Fruit fly (Drosophila melanogaster): Measurements from ENCODE around the gene CG2120.

Gene CG2120

dm6 chrX:8142067-8142462 is 6.4 kb downstream of the CG2120 start, which contains the start of gene Smox:
TSS of gene Smox (minus strand) at chrX:8142279.
- TF ChIP-seq CG12768 (GFP tag; optimal IDR thresholded peaks at IDR 0.05) (no peak), CG33017 (tag; optimal IDR thresholded peaks at IDR 0.05) (peak; percentile 18), CG14711 (tag; optimal IDR thresholded peaks at IDR 0.05) (peak; percentile 22)

- TF ChIP-seq Crg-1 (GFP tag; optimal IDR thresholded peaks at IDR 0.05) (peak; percentile 85), cic (GFP tag; optimal IDR thresholded peaks at IDR 0.05) (peak; percentile 42), ovo (GFP tag; optimal IDR thresholded peaks at IDR 0.05) (peak; percentile 67), CG1620 (GFP tag; optimal IDR thresholded peaks at IDR 0.05) (peak; percentile 93), CG12768 (GFP tag; optimal IDR thresholded peaks at IDR 0.05) (peak; percentile 83), CG5204 (GFP tag; optimal IDR thresholded peaks at IDR 0.05) (peak; percentile 82), bab1 (GFP tag; optimal IDR thresholded peaks at IDR 0.05) (peak; percentile 99), pad (GFP tag; optimal IDR thresholded peaks at IDR 0.05) (peak; percentile 80), tj (GFP tag; optimal IDR thresholded peaks at IDR 0.05) (peak; percentile 81), CG14711 (tag; optimal IDR thresholded peaks at IDR 0.05) (peak; percentile 100), toe (GFP tag; optimal IDR thresholded peaks at IDR 0.05) (peak; percentile 87), Mnt (GFP tag; optimal IDR thresholded peaks at IDR 0.05) (peak; percentile 90), CG7101 (tag; optimal IDR thresholded peaks at IDR 0.05) (peak; percentile 95), CG33017 (tag; optimal IDR thresholded peaks at IDR 0.05) (peak; percentile 83), CG7045 (GFP tag; optimal IDR thresholded peaks at IDR 0.05) (peak; percentile 78), cnc (optimal IDR thresholded peaks at IDR 0.05) (no peak), Clk (GFP tag; optimal IDR thresholded peaks at IDR 0.05) (peak; percentile 30), CG11617 (GFP tag; optimal IDR thresholded peaks at IDR 0.05) (peak; percentile 94), Hr96 (GFP tag; optimal IDR thresholded peaks at IDR 0.05) (no peak), kay (GFP tag; ENCODE audit: borderline replicate concordance) (no peak)
Measured at dm6 chrX:8143537-8143936, 7.9 kb downstream of the CG2120 start, which contains the start of gene CG17982. TSS of gene CG17982 (minus strand) at chrX:8143835.

dm6 chrX:8145501-8146157 is 10.0 kb downstream of the CG2120 start, which contains the start of the genes alpha-PheRS and CG2129:
TSS of gene alpha-PheRS (minus strand) at chrX:8145602.
TSS of gene CG2129 (plus strand) at chrX:8145839.
- TF ChIP-seq Hr96 (GFP tag; optimal IDR thresholded peaks at IDR 0.05): no peak
- peak; percentile 13 for TF ChIP-seq pad (GFP tag; optimal IDR thresholded peaks at IDR 0.05)
- TF ChIP-seq toe (GFP tag; optimal IDR thresholded peaks at IDR 0.05): no peak
- no peak for TF ChIP-seq CG7045 (GFP tag; optimal IDR thresholded peaks at IDR 0.05)
- TF ChIP-seq CG14711 (tag; optimal IDR thresholded peaks at IDR 0.05): peak; percentile 66
- TF ChIP-seq CG11617 (GFP tag; optimal IDR thresholded peaks at IDR 0.05): peak; percentile 57
- no peak for TF ChIP-seq kay (GFP tag; ENCODE audit: borderline replicate concordance)
- TF ChIP-seq bab1 (GFP tag; optimal IDR thresholded peaks at IDR 0.05): peak; percentile 77
- TF ChIP-seq Crg-1 (GFP tag; optimal IDR thresholded peaks at IDR 0.05): peak; percentile 22
- no peak for TF ChIP-seq CG5204 (GFP tag; optimal IDR thresholded peaks at IDR 0.05)
- TF ChIP-seq CG7101 (tag; optimal IDR thresholded peaks at IDR 0.05): peak; percentile 61
- peak; percentile 43 for TF ChIP-seq tj (GFP tag; optimal IDR thresholded peaks at IDR 0.05)
- peak; percentile 73 for TF ChIP-seq Mnt (GFP tag; optimal IDR thresholded peaks at IDR 0.05)
- no peak for TF ChIP-seq ovo (GFP tag; optimal IDR thresholded peaks at IDR 0.05)
- TF ChIP-seq CG1620 (GFP tag; optimal IDR thresholded peaks at IDR 0.05): peak; percentile 44

DNA sequence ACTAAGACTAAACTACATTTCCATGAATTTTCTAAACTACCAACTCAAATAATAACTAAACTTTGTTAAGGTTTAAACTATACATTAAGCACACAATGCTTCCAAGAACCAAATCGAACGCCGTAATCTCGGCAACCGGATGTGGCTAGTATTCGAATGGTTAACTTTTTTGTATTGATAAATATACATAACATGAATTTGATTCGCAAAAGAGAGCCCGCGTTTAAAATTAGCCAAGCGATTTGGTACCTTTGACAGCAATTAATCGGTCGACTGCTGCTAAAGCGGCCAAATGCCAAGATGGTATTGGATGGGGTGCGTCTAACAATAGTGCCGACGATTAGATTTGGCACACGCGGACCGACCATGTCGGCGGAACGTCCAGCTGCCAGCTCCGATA is 12.0 kb downstream of the CG2120 start, which contains the start of gene CG15336:
Gene CG15336 (plus strand): TSS at position 301 of the 400 bp plus-strand sequence.
- no peak for TF ChIP-seq tj (GFP tag; optimal IDR thresholded peaks at IDR 0.05)

dm6 chrX:8148556-8148955 is 12.9 kb downstream of the CG2120 start, which contains the start of gene CG10959:
TSS of gene CG10959 (plus strand) at chrX:8148783.
- no peak for TF ChIP-seq Mnt (GFP tag; optimal IDR thresholded peaks at IDR 0.05)
- no peak for TF ChIP-seq Hr96 (GFP tag; optimal IDR thresholded peaks at IDR 0.05)
- TF ChIP-seq CG5204 (GFP tag; optimal IDR thresholded peaks at IDR 0.05): no peak

DNA sequence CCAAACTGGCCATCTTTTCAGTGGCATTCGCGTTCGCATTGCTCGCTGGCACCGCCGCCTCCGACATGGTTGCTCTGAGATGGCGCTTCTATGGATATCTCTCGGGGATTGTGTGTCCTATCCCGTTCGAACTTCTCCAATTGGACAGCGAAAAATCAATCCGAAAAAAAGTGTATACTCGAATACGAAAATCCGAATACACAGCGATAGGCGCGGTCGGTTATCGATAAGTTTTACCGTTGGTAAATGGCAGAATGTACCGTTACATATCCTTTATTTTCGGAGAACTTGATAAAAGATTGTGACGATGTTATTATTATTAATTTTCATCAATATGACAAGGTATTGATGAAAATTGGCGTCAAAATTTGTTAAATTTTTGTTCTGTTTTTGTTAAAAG is 16.5 kb downstream of the CG2120 start, which contains the start of gene Gbeta5:
Gene Gbeta5 (minus strand): TSS at position 199 of the 400 bp plus-strand sequence.
- peak; percentile 64 for TF ChIP-seq ovo (GFP tag; optimal IDR thresholded peaks at IDR 0.05)
- TF ChIP-seq Crg-1 (GFP tag; optimal IDR thresholded peaks at IDR 0.05): no peak

DNA sequence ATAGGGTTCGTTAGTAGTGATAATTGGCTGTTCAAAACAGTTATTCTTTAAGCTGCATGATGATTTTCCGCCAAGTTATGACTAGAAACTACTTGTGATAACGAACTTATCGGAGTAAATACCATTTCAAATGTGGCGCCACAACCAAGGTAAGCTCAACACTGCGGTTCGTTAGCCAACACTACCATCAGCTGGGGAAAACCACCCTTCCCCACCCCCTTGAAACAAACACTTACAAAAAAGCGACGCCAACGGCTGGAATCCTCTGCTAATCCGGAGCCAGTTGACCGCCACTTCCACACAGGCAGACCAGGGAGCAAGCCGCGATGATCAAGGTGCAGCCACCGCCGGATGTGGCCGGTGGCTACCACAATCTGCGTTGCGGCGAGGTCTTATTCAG is 17.1 kb downstream of the CG2120 start, which contains the start of gene CG18262:
Gene CG18262 (plus strand): TSS at position 231 of the 400 bp plus-strand sequence.
- no peak for TF ChIP-seq Clk (GFP tag; optimal IDR thresholded peaks at IDR 0.05)
- TF ChIP-seq CG12768 (GFP tag; optimal IDR thresholded peaks at IDR 0.05): peak; percentile 11
- peak; percentile 54 for TF ChIP-seq CG1620 (GFP tag; optimal IDR thresholded peaks at IDR 0.05)
- no peak for TF ChIP-seq CG5204 (GFP tag; optimal IDR thresholded peaks at IDR 0.05)
- peak; percentile 56 for TF ChIP-seq pad (GFP tag; optimal IDR thresholded peaks at IDR 0.05)
- peak; percentile 48 for TF ChIP-seq Crg-1 (GFP tag; optimal IDR thresholded peaks at IDR 0.05)
- TF ChIP-seq kay (GFP tag; ENCODE audit: borderline replicate concordance): no peak
- no peak for TF ChIP-seq toe (GFP tag; optimal IDR thresholded peaks at IDR 0.05)
- no peak for TF ChIP-seq CG14711 (tag; optimal IDR thresholded peaks at IDR 0.05)
- TF ChIP-seq bab1 (GFP tag; optimal IDR thresholded peaks at IDR 0.05): peak; percentile 21
- TF ChIP-seq CG33017 (tag; optimal IDR thresholded peaks at IDR 0.05): no peak
- no peak for TF ChIP-seq CG11617 (GFP tag; optimal IDR thresholded peaks at IDR 0.05)
- TF ChIP-seq CG7101 (tag; optimal IDR thresholded peaks at IDR 0.05): peak; percentile 45
- TF ChIP-seq Mnt (GFP tag; optimal IDR thresholded peaks at IDR 0.05): peak; percentile 25

All from whole organism, adult.